Worm (Caenorhabditis elegans) whole organism, late embryonic: Measurements from ENCODE around the gene fbxa-11.

ENCODE experiments used
- C08G9.2 ChIP-seq: sonication (generic microtip); optimal IDR thresholded peaks from 2 replicates; lab custom pipeline; 2016; ENCODE audit warnings: mild to moderate bottlenecking, missing genetic modification characterization, moderate library complexity, missing compliant biosample characterization
- C38D4.7 ChIP-seq: fragments of 200-800 bp; sonication (Bioruptor generic); optimal IDR thresholded peaks from 2 replicates; lab custom pipeline; 2018; ENCODE audit warnings: mild to moderate bottlenecking, missing genetic modification characterization, moderate library complexity, missing compliant biosample characterization
- T23F11.4 ChIP-seq: fragments of 200-800 bp; sonication (Bioruptor generic); optimal IDR thresholded peaks from 2 replicates; lab custom pipeline; 2018; ENCODE audit warnings: mild to moderate bottlenecking, missing genetic modification characterization, missing compliant biosample characterization
- ceh-14 ChIP-seq: sonication (generic microtip); optimal IDR thresholded peaks from 2 replicates; lab custom pipeline; 2016; ENCODE audit warnings: missing genotype, missing genetic modification characterization, missing compliant biosample characterization
- ceh-18 ChIP-seq: sonication (generic microtip); optimal IDR thresholded peaks from 2 replicates; lab custom pipeline; 2016; ENCODE audit warnings: missing genetic modification characterization, missing compliant biosample characterization
- ceh-2 ChIP-seq: sonication (generic microtip); optimal IDR thresholded peaks from 2 replicates; lab custom pipeline; 2016; ENCODE audit warnings: missing genotype, missing genetic modification characterization, missing compliant biosample characterization
- ceh-30 ChIP-seq: fragments of 150-350 bp; optimal IDR thresholded peaks from 2 replicates; lab custom pipeline; 2014; ENCODE audit warnings: missing biosample characterization, missing genetic modification characterization
- ceh-6 ChIP-seq: fragments of 200-800 bp; sonication (Bioruptor generic); optimal IDR thresholded peaks from 2 replicates; lab custom pipeline; 2018; ENCODE audit warnings: mild to moderate bottlenecking, missing genetic modification characterization, missing compliant biosample characterization
- ceh-9 ChIP-seq: sonication (generic microtip); optimal IDR thresholded peaks from 2 replicates; lab custom pipeline; 2016; ENCODE audit warnings: mild to moderate bottlenecking, missing genetic modification characterization, inconsistent platforms, missing compliant biosample characterization
- dve-1 ChIP-seq: sonication (generic microtip); optimal IDR thresholded peaks from 2 replicates; lab custom pipeline; 2017; ENCODE audit warnings: antibody characterized with exemption, mild to moderate bottlenecking, missing genetic modification characterization, missing compliant biosample characterization
- elt-4 ChIP-seq: sonication (generic microtip); optimal IDR thresholded peaks from 2 replicates; lab custom pipeline; 2016; ENCODE audit warnings: missing genetic modification characterization, missing compliant biosample characterization
- eyg-1 ChIP-seq: sonication (generic microtip); optimal IDR thresholded peaks from 2 replicates; lab custom pipeline; 2016; ENCODE audit warnings: missing genotype, missing genetic modification characterization, missing compliant biosample characterization
- fax-1 ChIP-seq: sonication (generic microtip); optimal IDR thresholded peaks from 2 replicates; lab custom pipeline; 2016; ENCODE audit warnings: missing genotype, missing genetic modification characterization, missing compliant biosample characterization
- fkh-10 ChIP-seq: fragments of 150-350 bp; optimal IDR thresholded peaks from 2 replicates; lab custom pipeline; 2014; ENCODE audit warnings: missing biosample characterization, missing genetic modification reagents, missing genetic modification characterization
- fkh-6 ChIP-seq: sonication (generic microtip); optimal IDR thresholded peaks from 2 replicates; lab custom pipeline; 2016; ENCODE audit warnings: missing genetic modification characterization, missing compliant biosample characterization
- gmeb-2 ChIP-seq: sonication (generic microtip); optimal IDR thresholded peaks from 2 replicates; lab custom pipeline; 2016; ENCODE audit warnings: missing genetic modification characterization, inconsistent platforms, missing compliant biosample characterization
- hlh-13 ChIP-seq: fragments of 200-800 bp; sonication (Bioruptor generic); optimal IDR thresholded peaks from 2 replicates; lab custom pipeline; 2018; ENCODE audit warnings: mild to moderate bottlenecking, missing genetic modification characterization, missing compliant biosample characterization
- hlh-15 ChIP-seq: sonication (generic microtip); optimal IDR thresholded peaks from 2 replicates; lab custom pipeline; 2016; ENCODE audit warnings: missing genetic modification characterization, missing compliant biosample characterization
- hlh-6 ChIP-seq: sonication (generic microtip); optimal IDR thresholded peaks from 2 replicates; lab custom pipeline; 2016; ENCODE audit warnings: missing genotype, missing genetic modification characterization, missing compliant biosample characterization
- lin-11 ChIP-seq: fragments of 200-800 bp; sonication (Bioruptor generic); optimal IDR thresholded peaks from 2 replicates; lab custom pipeline; 2018; ENCODE audit warnings: mild to moderate bottlenecking, missing genetic modification characterization, missing compliant biosample characterization
- madf-2 ChIP-seq: sonication (generic microtip); optimal IDR thresholded peaks from 2 replicates; lab custom pipeline; 2017; ENCODE audit warnings: missing genetic modification characterization, missing compliant biosample characterization
- nhr-11 ChIP-seq: fragments of 150-350 bp; optimal IDR thresholded peaks from 2 replicates; lab custom pipeline; 2014; ENCODE audit warnings: missing biosample characterization, missing genetic modification characterization
- nhr-232 ChIP-seq: sonication (generic microtip); optimal IDR thresholded peaks from 2 replicates; lab custom pipeline; 2016; ENCODE audit warnings: missing genetic modification characterization, missing compliant biosample characterization
- npax-4 ChIP-seq: sonication (generic microtip); optimal IDR thresholded peaks from 2 replicates; lab custom pipeline; 2016; ENCODE audit warnings: missing genetic modification characterization, missing compliant biosample characterization
- pag-3 ChIP-seq: sonication (generic microtip); optimal IDR thresholded peaks from 2 replicates; lab custom pipeline; 2016; ENCODE audit warnings: missing compliant biosample characterization, missing genetic modification characterization, borderline replicate concordance
- pat-9 ChIP-seq: fragments of 200-800 bp; sonication (Bioruptor generic); optimal IDR thresholded peaks from 2 replicates; lab custom pipeline; 2018; ENCODE audit warnings: mild to moderate bottlenecking, missing genetic modification characterization, moderate library complexity, missing compliant biosample characterization
- pax-1 ChIP-seq: fragments of 150-350 bp; optimal IDR thresholded peaks from 2 replicates; lab custom pipeline; 2014; ENCODE audit warnings: missing biosample characterization, missing genetic modification characterization
- pha-2 ChIP-seq: sonication (generic microtip); optimal IDR thresholded peaks from 2 replicates; lab custom pipeline; 2017; ENCODE audit warnings: mild to moderate bottlenecking, missing genetic modification characterization, missing compliant biosample characterization
- pha-4 ChIP-seq: fragments of 150-350 bp; optimal IDR thresholded peaks from 2 replicates; lab custom pipeline; 2018; ENCODE audit warnings: missing biosample characterization, missing genetic modification reagents, missing genetic modification characterization
- pros-1 ChIP-seq: fragments of 150-350 bp; optimal IDR thresholded peaks from 2 replicates; lab custom pipeline; 2014; ENCODE audit warnings: missing biosample characterization, missing genetic modification reagents, missing genetic modification characterization
- ref-2 ChIP-seq: sonication (generic microtip); optimal IDR thresholded peaks from 2 replicates; lab custom pipeline; 2016; ENCODE audit warnings: missing genetic modification characterization, missing compliant biosample characterization
- rnt-1 ChIP-seq: sonication (generic microtip); optimal IDR thresholded peaks from 2 replicates; lab custom pipeline; 2016; ENCODE audit warnings: missing genetic modification characterization, missing compliant biosample characterization
- sox-2 ChIP-seq: fragments of 200-800 bp; sonication (Bioruptor generic); IDR thresholded peaks from 2 replicates; pipeline ENCODE4 v1.3.6; 2022; ENCODE audit warnings: missing genetic modification reagents, missing genetic modification characterization, missing compliant biosample characterization
- sox-4 ChIP-seq: sonication (generic microtip); optimal IDR thresholded peaks from 2 replicates; lab custom pipeline; 2017; ENCODE audit warnings: mild to moderate bottlenecking, missing genetic modification characterization, inconsistent platforms, missing compliant biosample characterization
- syd-9 ChIP-seq: sonication (generic microtip); optimal IDR thresholded peaks from 2 replicates; lab custom pipeline; 2016; ENCODE audit warnings: mild to moderate bottlenecking, missing genetic modification characterization, moderate library complexity, missing compliant biosample characterization
- tbx-2 ChIP-seq: sonication (generic microtip); optimal IDR thresholded peaks from 2 replicates; lab custom pipeline; 2016; ENCODE audit warnings: missing genetic modification characterization, missing compliant biosample characterization
- ttx-3 ChIP-seq: sonication (generic microtip); optimal IDR thresholded peaks from 2 replicates; lab custom pipeline; 2016; ENCODE audit warnings: missing genetic modification reagents, missing genetic modification characterization, missing compliant biosample characterization
- unc-3 ChIP-seq, 2 experiments: fragments of 200-800 bp in 1 of 2; sonication (Bioruptor generic) in 1 of 2; sonication (generic microtip) in 1 of 2; conservative IDR thresholded peaks in 1 of 2; optimal IDR thresholded peaks in 1 of 2; 2 replicates each; pipeline versions ENCODE4 v1.3.6 to Lab custom; 2016 to 2022; ENCODE audit warnings: missing compliant biosample characterization in 2 of 2, missing genetic modification characterization in 2 of 2, missing genetic modification reagents in 1 of 2
- unc-42 ChIP-seq: sonication (generic microtip); optimal IDR thresholded peaks from 2 replicates; lab custom pipeline; 2016; ENCODE audit warnings: missing genotype, missing genetic modification characterization, missing compliant biosample characterization
- unc-55 ChIP-seq: sonication (generic microtip); optimal IDR thresholded peaks from 2 replicates; lab custom pipeline; 2017; ENCODE audit warnings: missing biosample characterization, missing genetic modification reagents, missing genetic modification characterization
- zip-5 ChIP-seq: sonication (generic microtip); optimal IDR thresholded peaks from 2 replicates; lab custom pipeline; 2016; ENCODE audit warnings: missing genetic modification characterization, missing compliant biosample characterization

The fbxa-11 gene

ce11 chrIII:954553-954952 lies 3.9 kb downstream of the fbxa-11 start, which contains the start of the genes T12B5.15 and T12B5.14:
Gene T12B5.15, minus strand, starts transcription at chrIII:954653.
Gene T12B5.14, plus strand, starts transcription at chrIII:954873.
- TF ChIP-seq zip-5 (no peak), pax-1 (tag; lab: Kevin White, UChicago) (no peak), fkh-10 (GFP tag; lab: Kevin White, UChicago) (no peak), npax-4 (no peak), T23F11.4 (no peak), pag-3 (tag; lab: Kevin White, UChicago) (no peak), ttx-3 (no peak), ceh-9 (no peak), pat-9 (tag; lab: Kevin White, UChicago) (no peak), fax-1 (tag; lab: Kevin White, UChicago) (no peak), pros-1 (no peak), nhr-232 (no peak), ceh-14 (tag; lab: Kevin White, UChicago) (no peak), nhr-11 (tag; lab: Kevin White, UChicago) (no peak)

- no peak for TF ChIP-seq syd-9 (tag; lab: Kevin White, UChicago)
- no peak for TF ChIP-seq sox-4 (tag; lab: Kevin White, UChicago)
- no peak for TF ChIP-seq ceh-30
- no peak for TF ChIP-seq unc-3 (GFP tag; conservative IDR thresholded peaks at IDR 0.05; lab: Robert Waterston, UW)
- no peak for TF ChIP-seq unc-3 (tag; optimal IDR thresholded peaks at IDR 0.05; lab: Kevin White, UChicago)
- TF ChIP-seq sox-2 (GFP tag; lab: Robert Waterston, UW) = no peak
- TF ChIP-seq nhr-11 (tag; lab: Kevin White, UChicago) = no peak
- TF ChIP-seq ceh-6 (GFP tag; lab: Kevin White, UChicago) = no peak
- no peak for TF ChIP-seq pax-1 (tag; lab: Kevin White, UChicago)
- no peak for TF ChIP-seq pha-2 (tag; lab: Kevin White, UChicago)
- TF ChIP-seq rnt-1 (tag; lab: Kevin White, UChicago) = no peak
- TF ChIP-seq ceh-2 (tag; lab: Kevin White, UChicago) = no peak
- TF ChIP-seq pha-4 (tag; lab: Kevin White, UChicago) = no peak
- TF ChIP-seq pag-3 (tag; lab: Kevin White, UChicago) = no peak
- no peak for TF ChIP-seq C08G9.2 (tag; lab: Kevin White, UChicago)
- TF ChIP-seq gmeb-2 (tag; lab: Kevin White, UChicago) = no peak
- TF ChIP-seq fkh-6 (tag; lab: Kevin White, UChicago) = no peak
- no peak for TF ChIP-seq fax-1 (tag; lab: Kevin White, UChicago)
- no peak for TF ChIP-seq C38D4.7 (GFP tag; lab: Kevin White, UChicago)
- TF ChIP-seq dve-1 (tag; lab: Kevin White, UChicago) = no peak
- no peak for TF ChIP-seq eyg-1
Measured at ce11 chrIII:955981-956380, 5.3 kb downstream of the fbxa-11 start, which contains the start of gene fbxa-54. Gene fbxa-54, plus strand, starts transcription at chrIII:956334.

ce11 chrIII:961948-962347 lies 11.3 kb downstream of the fbxa-11 start, which contains the start of gene fbxa-51:
Gene fbxa-51, plus strand, starts transcription at chrIII:962269.
- TF ChIP-seq fkh-10 (GFP tag; lab: Kevin White, UChicago) (no peak), elt-4 (no peak), hlh-6 (tag; lab: Kevin White, UChicago) (no peak), sox-2 (GFP tag; lab: Robert Waterston, UW) (no peak), lin-11 (tag; lab: Kevin White, UChicago) (no peak), C08G9.2 (tag; lab: Kevin White, UChicago) (no peak), ceh-2 (tag; lab: Kevin White, UChicago) (no peak), tbx-2 (no peak), unc-55 (GFP tag; lab: Kevin White, UChicago) (no peak), unc-42 (no peak), madf-2 (tag; lab: Kevin White, UChicago) (no peak), ref-2 (no peak), hlh-13 (GFP tag; lab: Kevin White, UChicago) (no peak), nhr-11 (tag; lab: Kevin White, UChicago) (no peak), sox-4 (tag; lab: Kevin White, UChicago) (no peak), ceh-18 (tag; lab: Kevin White, UChicago) (no peak), hlh-15 (no peak), ceh-14 (tag; lab: Kevin White, UChicago) (no peak), nhr-232 (no peak), pros-1 (no peak)
